Fruit fly (Drosophila melanogaster) whole organism, embryonic: ENCODE results near the gene egh.

Experiments
- CG10147 ChIP-seq: fragments of 200-800 bp; sonication (Bioruptor generic); optimal IDR thresholded peaks from 2 replicates; lab custom pipeline; 2019; ENCODE audit warnings: missing biosample characterization, mild to moderate bottlenecking, missing genetic modification characterization, moderate library complexity
- CG12071 ChIP-seq: fragments of 200-800 bp; sonication (Bioruptor generic); optimal IDR thresholded peaks from 3 replicates; lab custom pipeline; 2018; ENCODE audit warnings: missing biosample characterization, mild to moderate bottlenecking, missing genetic modification characterization
- CG15514 ChIP-seq: fragments of 200-800 bp; sonication (Bioruptor generic); optimal IDR thresholded peaks from 3 replicates; lab custom pipeline; 2017; ENCODE audit warnings: missing biosample characterization, missing genetic modification characterization, mild to moderate bottlenecking, moderate library complexity, missing genetic modification reagents
- CG30020 ChIP-seq: fragments of 200-800 bp; optimal IDR thresholded peaks from 2 replicates; lab custom pipeline; 2019; ENCODE audit warnings: missing biosample characterization, mild to moderate bottlenecking, missing genetic modification characterization, moderate library complexity
- CG31224 ChIP-seq: fragments of 200-800 bp; sonication (Bioruptor generic); IDR thresholded peaks from 2 replicates; pipeline ENCODE4 v1.3.6; 2022; ENCODE audit warnings: missing biosample characterization, missing genetic modification characterization
- Dfd ChIP-seq, 2 experiments: fragments of >200 bp; optimal IDR thresholded peaks; 2 replicates each; lab custom pipeline; 2017; ENCODE audit warnings: missing biosample characterization in 2 of 2, missing genetic modification characterization in 2 of 2
- HLH4C ChIP-seq: fragments of 200-800 bp; sonication (Bioruptor generic); IDR thresholded peaks from 3 replicates; pipeline ENCODE4 v1.3.6; 2022; ENCODE audit warnings: missing biosample characterization, missing genetic modification characterization; ENCODE audit not compliant: partially characterized antibody
- MTF-1 ChIP-seq: fragments of 200-800 bp; sonication (Bioruptor generic); optimal IDR thresholded peaks from 2 replicates; lab custom pipeline; 2018; ENCODE audit warnings: missing biosample characterization, mild to moderate bottlenecking, missing genetic modification characterization, borderline replicate concordance
- al ChIP-seq: fragments of 200-800 bp; sonication (Bioruptor generic); IDR thresholded peaks from 2 replicates; pipeline ENCODE4 v1.3.6; 2022; ENCODE audit warnings: missing biosample characterization, missing genetic modification characterization
- exex ChIP-seq: fragments of 200-800 bp; sonication (Bioruptor generic); optimal IDR thresholded peaks from 4 replicates; lab custom pipeline; 2018; ENCODE audit warnings: missing biosample characterization, mild to moderate bottlenecking, missing genetic modification characterization, moderate library complexity
- pfk ChIP-seq: fragments of 200-800 bp; sonication (Bioruptor generic); optimal IDR thresholded peaks from 2 replicates; lab custom pipeline; 2018; ENCODE audit warnings: missing biosample characterization, mild to moderate bottlenecking, missing genetic modification characterization, moderate library complexity
- row ChIP-seq: fragments of 200-800 bp; sonication (Bioruptor generic); IDR thresholded peaks from 3 replicates; pipeline ENCODE4 v1.3.6; 2022; ENCODE audit warnings: missing biosample characterization, missing genetic modification characterization

DNA sequence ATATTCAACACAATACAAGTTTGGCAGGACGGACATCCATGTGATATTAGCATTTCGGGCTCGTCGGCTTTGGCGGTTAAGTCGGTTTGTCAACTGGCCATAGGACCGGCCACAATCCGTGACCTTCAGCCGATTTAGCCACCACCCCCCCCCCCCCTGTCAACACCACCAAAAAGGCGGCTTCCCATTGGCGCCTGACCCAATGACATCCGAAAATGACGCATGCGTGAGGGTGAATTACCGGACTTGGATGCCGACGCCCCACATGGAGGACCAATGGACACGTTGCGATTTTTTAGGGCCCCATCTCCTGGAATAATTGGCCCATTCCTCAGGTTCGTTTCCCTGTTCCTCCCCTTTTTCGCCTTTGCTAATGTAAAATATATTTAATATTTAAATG is 42.0 kb upstream of the egh start:
- TF ChIP-seq CG10147 (GFP tag; lab: Kevin White, UChicago) (no peak), CG30020 (no peak), CG31224 (GFP tag; lab: Robert Waterston, UW) (no peak), CG12071 (GFP tag; lab: Kevin White, UChicago) (no peak), row (GFP tag; lab: Robert Waterston, UW) (no peak), Dfd (GFP tag; optimal IDR thresholded peaks at IDR 0.05; lab: Kevin White, UChicago) (no peak), HLH4C (no peak), pfk (GFP tag; lab: Kevin White, UChicago) (no peak), MTF-1 (GFP tag; lab: Kevin White, UChicago) (no peak), al (GFP tag; lab: Robert Waterston, UW) (no peak), CG15514 (GFP tag; lab: Kevin White, UChicago) (no peak), exex (no peak)
